Fruit fly (Drosophila melanogaster) whole organism, embryonic: ENCODE data around the gene CG15767.

Experiments
- C15 ChIP-seq: fragments of 200-800 bp; sonication (Bioruptor generic); IDR thresholded peaks from 3 replicates; pipeline ENCODE4 v1.3.6; 2022; ENCODE audit warnings: missing biosample characterization, missing genetic modification characterization
- CG10321 ChIP-seq: fragments of 200-800 bp; sonication (Bioruptor generic); IDR thresholded peaks from 2 replicates; pipeline ENCODE4 v1.3.6; 2022; ENCODE audit warnings: missing biosample characterization, missing genetic modification characterization
- CG10431 ChIP-seq: fragments of 200-800 bp; sonication (Bioruptor generic); optimal IDR thresholded peaks from 3 replicates; lab custom pipeline; 2018; ENCODE audit warnings: missing biosample characterization, mild to moderate bottlenecking, missing genetic modification characterization
- CG10543 ChIP-seq: fragments of 200-800 bp; sonication (Bioruptor generic); optimal IDR thresholded peaks from 3 replicates; lab custom pipeline; 2017; ENCODE audit warnings: missing biosample characterization, mild to moderate bottlenecking, missing genetic modification characterization, moderate library complexity
- CG11456 ChIP-seq: fragments of 200-800 bp; sonication (Bioruptor generic); IDR thresholded peaks from 3 replicates; pipeline ENCODE4 v1.3.6; 2022; ENCODE audit warnings: missing biosample characterization, missing genetic modification characterization
- CG43689 ChIP-seq: fragments of 200-800 bp; sonication (Bioruptor generic); IDR thresholded peaks from 2 replicates; pipeline ENCODE4 v1.3.6; 2022; ENCODE audit warnings: missing biosample characterization, missing genetic modification characterization
- CG6272 ChIP-seq: fragments of 200-800 bp; sonication (Bioruptor generic); IDR thresholded peaks from 2 replicates; pipeline ENCODE4 v1.3.6; 2022; ENCODE audit warnings: missing biosample characterization, missing genetic modification characterization
- CG6791 ChIP-seq: fragments of 200-800 bp; sonication (Bioruptor generic); IDR thresholded peaks from 3 replicates; pipeline ENCODE4 v1.3.6; 2022; ENCODE audit warnings: missing biosample characterization, missing genetic modification characterization; ENCODE audit not compliant: partially characterized antibody
- CG7372 ChIP-seq: fragments of 200-800 bp; sonication (Bioruptor generic); IDR thresholded peaks from 2 replicates; pipeline ENCODE4 v1.3.6; 2022; ENCODE audit warnings: missing biosample characterization, missing genetic modification characterization
- CG7556 ChIP-seq: fragments of 200-800 bp; sonication (Bioruptor generic); optimal IDR thresholded peaks from 2 replicates; lab custom pipeline; 2017; ENCODE audit warnings: missing biosample characterization, mild to moderate bottlenecking, missing genetic modification characterization
- CG7745 ChIP-seq: fragments of 200-800 bp; sonication (Bioruptor generic); optimal IDR thresholded peaks from 2 replicates; lab custom pipeline; 2018; ENCODE audit warnings: missing biosample characterization, mild to moderate bottlenecking, missing genetic modification characterization, moderate library complexity
- CG7928 ChIP-seq: fragments of 200-800 bp; sonication (Bioruptor generic); optimal IDR thresholded peaks from 2 replicates; lab custom pipeline; 2017; ENCODE audit warnings: missing biosample characterization, mild to moderate bottlenecking, missing genetic modification characterization
- CG7987 ChIP-seq: fragments of 200-800 bp; sonication (Bioruptor generic); optimal IDR thresholded peaks from 2 replicates; lab custom pipeline; 2018; ENCODE audit warnings: missing biosample characterization, mild to moderate bottlenecking, missing genetic modification characterization, moderate library complexity
- CTCF ChIP-seq: fragments of 200-800 bp; sonication (Bioruptor generic); optimal IDR thresholded peaks from 2 replicates; lab custom pipeline; 2017; ENCODE audit warnings: missing biosample characterization, mild to moderate bottlenecking, missing genetic modification characterization, moderate library complexity
- Camta ChIP-seq: fragments of 200-800 bp; sonication (Bioruptor generic); optimal IDR thresholded peaks from 2 replicates; lab custom pipeline; 2016; ENCODE audit warnings: missing biosample characterization, missing genetic modification characterization
- Dfd ChIP-seq, 2 experiments: fragments of >200 bp; optimal IDR thresholded peaks; 2 replicates each; lab custom pipeline; 2017; ENCODE audit warnings: missing biosample characterization in 2 of 2, missing genetic modification characterization in 2 of 2
- Dip2 ChIP-seq: fragments of 200-800 bp; sonication (Bioruptor generic); IDR thresholded peaks from 2 replicates; pipeline ENCODE4 v1.3.6; 2022; ENCODE audit warnings: missing biosample characterization, missing genetic modification characterization
- Doc2 ChIP-seq: fragments of 200-800 bp; sonication (Bioruptor generic); IDR thresholded peaks from 2 replicates; pipeline ENCODE4 v1.3.6; 2022; ENCODE audit warnings: missing biosample characterization, missing genetic modification characterization
- E2f2 ChIP-seq: fragments of 200-800 bp; sonication (Bioruptor generic); IDR thresholded peaks from 2 replicates; pipeline ENCODE4 v1.3.6; 2022; ENCODE audit warnings: missing biosample characterization, missing genetic modification characterization
- H15 ChIP-seq: fragments of 200-800 bp; sonication (Bioruptor generic); IDR thresholded peaks from 3 replicates; pipeline ENCODE4 v1.3.6; 2022; ENCODE audit warnings: missing biosample characterization, missing genetic modification characterization
- Hand ChIP-seq: fragments of 200-800 bp; sonication (Bioruptor generic); optimal IDR thresholded peaks from 2 replicates; lab custom pipeline; 2017; ENCODE audit warnings: mild to moderate bottlenecking, missing biosample characterization, missing genetic modification reagents, missing genetic modification characterization
- Lim3 ChIP-seq: fragments of 200-800 bp; sonication (Bioruptor generic); IDR thresholded peaks from 2 replicates; pipeline ENCODE4 v1.3.6; 2022; ENCODE audit warnings: missing biosample characterization, missing genetic modification characterization
- Med ChIP-seq: fragments of 200-800 bp; sonication (Bioruptor generic); peaks from one replicate; lab custom pipeline; 2016; ENCODE audit warnings: missing biosample characterization, missing genetic modification characterization, mild to moderate bottlenecking, inconsistent platforms, moderate library complexity
- Meics ChIP-seq: fragments of 200-800 bp; sonication (Bioruptor generic); optimal IDR thresholded peaks from 2 replicates; lab custom pipeline; 2017; ENCODE audit warnings: missing biosample characterization, mild to moderate bottlenecking, missing genetic modification characterization
- Neu2 ChIP-seq: fragments of 200-800 bp; sonication (Bioruptor generic); optimal IDR thresholded peaks from 3 replicates; lab custom pipeline; 2016; ENCODE audit warnings: missing biosample characterization, missing genetic modification characterization, borderline replicate concordance
- Opbp ChIP-seq: fragments of 200-800 bp; sonication (Bioruptor generic); IDR thresholded peaks from 3 replicates; pipeline ENCODE4 v1.3.6; 2022; ENCODE audit warnings: missing biosample characterization, missing genetic modification characterization; ENCODE audit not compliant: partially characterized antibody
- Sox100B ChIP-seq: fragments of 200-800 bp; sonication (Bioruptor generic); optimal IDR thresholded peaks from 3 replicates; lab custom pipeline; 2018; ENCODE audit warnings: missing biosample characterization, mild to moderate bottlenecking, missing genetic modification characterization
- Taf1 ChIP-seq: fragments of 200-800 bp; sonication (Bioruptor generic); IDR thresholded peaks from 2 replicates; pipeline ENCODE4 v1.3.6; 2022; ENCODE audit warnings: missing biosample characterization, missing genetic modification characterization
- Tbp ChIP-seq: fragments of >200 bp; optimal IDR thresholded peaks from 2 replicates; lab custom pipeline; 2018; ENCODE audit warnings: missing biosample characterization, missing genetic modification characterization
- amos ChIP-seq: fragments of 200-800 bp; sonication (Bioruptor generic); IDR thresholded peaks from 2 replicates; pipeline ENCODE4 v1.3.6; 2022; ENCODE audit warnings: missing biosample characterization, missing genetic modification characterization; ENCODE audit not compliant: partially characterized antibody
- ato ChIP-seq: fragments of 200-800 bp; sonication (Bioruptor generic); IDR thresholded peaks from 2 replicates; pipeline ENCODE4 v1.3.6; 2022; ENCODE audit warnings: missing biosample characterization, missing genetic modification characterization; ENCODE audit not compliant: partially characterized antibody
- cg ChIP-seq: fragments of 200-800 bp; sonication (Bioruptor generic); optimal IDR thresholded peaks from 3 replicates; lab custom pipeline; 2019; ENCODE audit warnings: missing biosample characterization, mild to moderate bottlenecking, missing genetic modification characterization, moderate library complexity
- dpn ChIP-seq, 2 experiments: fragments of 200-800 bp; sonication (Bioruptor generic); optimal IDR thresholded peaks; 3 replicates each; lab custom pipeline; 2016; ENCODE audit warnings: missing biosample characterization in 2 of 2, missing genetic modification characterization in 2 of 2
- grau ChIP-seq: fragments of 200-800 bp; optimal IDR thresholded peaks from 3 replicates; lab custom pipeline; 2019; ENCODE audit warnings: missing biosample characterization, mild to moderate bottlenecking, missing genetic modification characterization, moderate library complexity
- h ChIP-seq: fragments of >200 bp; optimal IDR thresholded peaks from 2 replicates; lab custom pipeline; 2017
- jigr1 ChIP-seq: fragments of 200-800 bp; sonication (Bioruptor generic); IDR thresholded peaks from 3 replicates; pipeline ENCODE4 v1.3.6; 2022; ENCODE audit warnings: missing biosample characterization, missing genetic modification characterization
- lov ChIP-seq, 2 experiments: fragments of 200-800 bp in 1 of 2; fragments of >200 bp in 1 of 2; sonication (Bioruptor generic) in 1 of 2; IDR thresholded peaks in 1 of 2; optimal IDR thresholded peaks in 1 of 2; 2 replicates in 1 of 2; 3 replicates in 1 of 2; pipeline versions ENCODE4 v1.3.6 to Lab custom; 2017 to 2022; ENCODE audit warnings: missing biosample characterization in 1 of 2, missing genetic modification characterization in 1 of 2
- nmo ChIP-seq: fragments of 200-800 bp; sonication (Bioruptor generic); optimal IDR thresholded peaks from 2 replicates; lab custom pipeline; 2018; ENCODE audit warnings: missing biosample characterization, mild to moderate bottlenecking, missing genetic modification characterization, moderate library complexity
- repo ChIP-seq: fragments of 200-800 bp; sonication (Bioruptor generic); optimal IDR thresholded peaks from 2 replicates; lab custom pipeline; 2016; ENCODE audit warnings: missing biosample characterization, missing genetic modification characterization
- schlank ChIP-seq: fragments of 200-800 bp; sonication (Bioruptor generic); optimal IDR thresholded peaks from 2 replicates; lab custom pipeline; 2018; ENCODE audit warnings: missing biosample characterization, mild to moderate bottlenecking, missing genetic modification characterization
- scrt ChIP-seq: fragments of 200-800 bp; sonication (Bioruptor generic); optimal IDR thresholded peaks from 2 replicates; lab custom pipeline; 2018; ENCODE audit warnings: missing biosample characterization, mild to moderate bottlenecking, missing genetic modification characterization, moderate library complexity
- sqz ChIP-seq: fragments of 200-800 bp; sonication (Bioruptor generic); optimal IDR thresholded peaks from 3 replicates; lab custom pipeline; 2018; ENCODE audit warnings: missing biosample characterization, mild to moderate bottlenecking, missing genetic modification characterization
- stwl ChIP-seq: fragments of 200-800 bp; sonication (Bioruptor generic); optimal IDR thresholded peaks from 3 replicates; lab custom pipeline; 2018; ENCODE audit warnings: missing biosample characterization, mild to moderate bottlenecking, missing genetic modification characterization, moderate library complexity
- wek ChIP-seq: fragments of 200-800 bp; sonication (Bioruptor generic); optimal IDR thresholded peaks from 3 replicates; lab custom pipeline; 2018; ENCODE audit warnings: missing biosample characterization, mild to moderate bottlenecking, missing genetic modification characterization, moderate library complexity

The CG15767 gene

DNA sequence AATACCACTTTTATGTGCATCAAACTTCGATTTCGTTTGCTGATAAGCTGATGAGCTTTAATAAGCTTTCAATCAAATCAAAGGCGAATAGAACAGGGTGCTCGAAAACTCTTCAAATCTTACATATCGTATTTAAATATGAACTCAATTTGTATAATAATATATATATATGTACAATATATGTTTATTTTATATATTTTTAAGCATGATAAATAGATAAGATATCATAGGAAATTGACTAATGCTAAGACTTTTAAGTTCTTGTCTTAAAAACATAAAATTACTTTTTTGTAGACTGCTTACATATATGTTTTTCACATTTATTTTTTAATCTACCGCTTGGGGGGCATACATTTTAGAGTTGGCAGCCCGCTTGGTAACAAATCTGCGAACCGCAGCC lies 37.3 kb upstream of the CG15767 start, which contains the start of gene CG15772 (continued):
- no peak for TF ChIP-seq cg (GFP tag; lab: Kevin White, UChicago)

DNA sequence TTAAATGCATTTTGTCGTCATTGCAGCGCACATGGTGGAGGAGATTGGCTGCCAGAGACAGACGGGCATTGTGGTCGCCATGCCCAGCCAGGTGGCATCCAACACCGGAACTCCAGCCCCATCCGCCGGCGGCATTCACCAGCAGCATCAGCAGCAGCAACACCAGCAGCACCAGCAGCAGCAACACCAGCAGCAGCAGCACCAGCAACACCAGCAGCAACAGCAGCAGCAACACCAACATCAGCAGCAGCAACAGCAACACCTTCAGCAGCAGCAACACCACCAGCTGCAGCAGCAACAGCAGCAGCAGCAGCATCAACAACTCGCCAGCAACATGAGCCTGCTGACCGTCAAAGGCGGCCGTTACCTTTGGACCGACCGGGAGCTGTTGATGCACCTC lies 36.4 kb upstream of the CG15767 start:
- TF ChIP-seq CG11456 (GFP tag; lab: Robert Waterston, UW) (no peak), Med (GFP tag; lab: Kevin White, UChicago) (peak; percentile 14), Dfd (GFP tag; optimal IDR thresholded peaks at IDR 0.05; lab: Kevin White, UChicago) (peak in 1 of 2 experiments; percentile 39)

DNA sequence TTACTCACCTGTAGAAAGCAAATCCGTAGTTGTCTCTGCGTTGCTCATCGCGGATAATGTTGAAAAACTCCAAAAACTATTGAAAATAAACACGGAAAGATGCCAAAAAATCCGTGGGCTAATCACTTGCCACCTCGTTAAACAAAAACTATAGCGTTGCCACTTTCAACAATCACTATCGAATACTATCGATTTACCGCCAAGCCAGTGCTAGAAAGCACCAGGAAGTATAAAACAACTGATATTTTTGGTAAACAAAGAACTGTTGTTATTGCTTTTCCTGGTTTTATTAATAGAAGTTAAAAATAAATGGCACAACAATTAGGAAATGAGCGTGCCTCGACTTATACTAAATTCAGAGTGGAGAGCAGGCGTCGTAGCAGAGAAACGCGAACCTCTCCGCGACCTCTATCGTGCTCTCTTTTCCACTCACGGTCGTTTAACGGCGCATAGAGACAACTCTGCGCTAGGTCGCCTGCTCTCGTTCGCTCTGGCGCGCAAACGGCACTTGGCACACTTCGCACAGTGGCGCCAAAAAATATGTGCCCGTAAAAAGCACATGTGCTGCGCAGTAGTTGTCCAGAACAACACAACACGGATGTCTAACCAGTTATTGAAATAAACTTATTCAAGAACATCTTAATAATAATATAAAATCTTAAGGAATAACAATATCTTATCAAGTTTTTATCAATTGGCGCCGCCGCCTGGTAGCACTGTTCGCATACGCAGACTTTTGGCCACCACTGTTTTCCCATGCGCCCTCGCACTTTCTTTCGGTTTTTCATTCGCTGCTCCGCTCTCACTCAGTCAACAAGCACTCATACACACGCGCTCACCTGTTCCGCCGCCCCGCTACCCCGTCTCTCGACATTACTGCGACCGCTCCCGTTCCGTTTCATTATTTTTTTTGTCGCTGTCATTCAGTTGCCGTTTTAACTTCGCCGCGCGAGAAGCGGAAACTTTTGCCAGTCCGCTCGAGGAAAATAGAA lies 34.2 kb upstream of the CG15767 start, which contains the start of the genes lin-52 and CG15771:
TSS of gene lin-52 (minus strand) at position 122 of the 992 bp plus-strand sequence.
TSS of gene CG15771 (plus strand) at position 738 of the 992 bp plus-strand sequence.
- TF ChIP-seq CG43689 (GFP tag; lab: Robert Waterston, UW) (peak; percentile 83), dpn (GFP tag; optimal IDR thresholded peaks at IDR 0.05; lab: Kevin White, UChicago) (peak; percentile 72 to 91), Opbp (GFP tag; lab: Robert Waterston, UW) (no peak), Hand (peak; percentile 96), CTCF (GFP tag; lab: Kevin White, UChicago) (peak; percentile 69), E2f2 (GFP tag; lab: Robert Waterston, UW) (peak; percentile 78), cg (GFP tag; lab: Kevin White, UChicago) (peak; percentile 70), sqz (GFP tag; lab: Kevin White, UChicago) (peak; percentile 96), h (lab: Kevin White, UChicago) (no peak), repo (no peak), schlank (tag; lab: Kevin White, UChicago) (peak; percentile 91), CG10431 (peak; percentile 87), scrt (GFP tag; lab: Kevin White, UChicago) (peak; percentile 92), Tbp (GFP tag; lab: Kevin White, UChicago) (no peak), Sox100B (GFP tag; lab: Kevin White, UChicago) (peak; percentile 96), CG7372 (GFP tag; lab: Robert Waterston, UW) (peak; percentile 94), Camta (GFP tag; lab: Kevin White, UChicago) (peak; percentile 75), grau (tag; lab: Kevin White, UChicago) (peak; percentile 95), lov (optimal IDR thresholded peaks at IDR 0.05; lab: Kevin White, UChicago) (no peak), lov (GFP tag; IDR thresholded peaks at IDR 0.05; lab: Robert Waterston, UW) (peak; percentile 86), CG7745 (tag; lab: Kevin White, UChicago) (peak; percentile 39), Taf1 (peak; percentile 93), stwl (tag; lab: Kevin White, UChicago) (peak; percentile 45), CG10543 (peak; percentile 99), Lim3 (GFP tag; lab: Robert Waterston, UW) (peak; percentile 68; the same call in 1 of the 2 replicates), ato (GFP tag; lab: Robert Waterston, UW) (0 out of 2 replicates have a peak, but pooled peaks have one; percentile 32), nmo (peak; percentile 94), jigr1 (GFP tag; lab: Robert Waterston, UW) (peak; percentile 91), CG6791 (GFP tag; lab: Robert Waterston, UW) (peak; percentile 57; the same call in 2 of the 3 replicates), amos (GFP tag; lab: Robert Waterston, UW) (peak; percentile 69), CG7928 (GFP tag; lab: Kevin White, UChicago) (peak; percentile 64), wek (peak; percentile 55), CG7987 (GFP tag; lab: Kevin White, UChicago) (peak; percentile 79), Dip2 (peak; percentile 72; the same call in 1 of the 2 replicates), Doc2 (peak; percentile 85), H15 (GFP tag; lab: Robert Waterston, UW) (peak; percentile 91), CG6272 (peak; percentile 87), CG10321 (peak; percentile 90), Neu2 (GFP tag; lab: Kevin White, UChicago) (no peak), CG7556 (GFP tag; lab: Kevin White, UChicago) (peak; percentile 97), Meics (peak; percentile 96), C15 (peak; percentile 87)
